Worm (Caenorhabditis elegans) whole organism, L4/young adult: ENCODE data around the gene clec-148.

ENCODE experiments used
- W03F9.2 ChIP-seq: fragments of 150-350 bp; optimal IDR thresholded peaks from 2 replicates; lab custom pipeline; 2014; ENCODE audit warnings: missing biosample characterization, missing genetic modification characterization
- dao-5 ChIP-seq: sonication (generic microtip); optimal IDR thresholded peaks from 2 replicates; lab custom pipeline; 2016; ENCODE audit warnings: missing genotype, missing genetic modification characterization, moderate library complexity, missing compliant biosample characterization
- him-1 ChIP-seq: sonication (generic microtip); optimal IDR thresholded peaks from 2 replicates; lab custom pipeline; 2016; ENCODE audit warnings: missing genotype, missing genetic modification reagents, missing genetic modification characterization, missing compliant biosample characterization

ce11 chrIII:169478-169877 lies 6.2 kb downstream of the clec-148 start, which contains the start of gene F40G9.18:
- TF ChIP-seq W03F9.2 (tag; lab: Kevin White, UChicago) = no peak
- TF ChIP-seq him-1 = no peak
- TF ChIP-seq dao-5 (tag; lab: Kevin White, UChicago) = no peak
